Fruit fly (Drosophila melanogaster): ENCODE data around the gene orion.

The orion gene

DNA sequence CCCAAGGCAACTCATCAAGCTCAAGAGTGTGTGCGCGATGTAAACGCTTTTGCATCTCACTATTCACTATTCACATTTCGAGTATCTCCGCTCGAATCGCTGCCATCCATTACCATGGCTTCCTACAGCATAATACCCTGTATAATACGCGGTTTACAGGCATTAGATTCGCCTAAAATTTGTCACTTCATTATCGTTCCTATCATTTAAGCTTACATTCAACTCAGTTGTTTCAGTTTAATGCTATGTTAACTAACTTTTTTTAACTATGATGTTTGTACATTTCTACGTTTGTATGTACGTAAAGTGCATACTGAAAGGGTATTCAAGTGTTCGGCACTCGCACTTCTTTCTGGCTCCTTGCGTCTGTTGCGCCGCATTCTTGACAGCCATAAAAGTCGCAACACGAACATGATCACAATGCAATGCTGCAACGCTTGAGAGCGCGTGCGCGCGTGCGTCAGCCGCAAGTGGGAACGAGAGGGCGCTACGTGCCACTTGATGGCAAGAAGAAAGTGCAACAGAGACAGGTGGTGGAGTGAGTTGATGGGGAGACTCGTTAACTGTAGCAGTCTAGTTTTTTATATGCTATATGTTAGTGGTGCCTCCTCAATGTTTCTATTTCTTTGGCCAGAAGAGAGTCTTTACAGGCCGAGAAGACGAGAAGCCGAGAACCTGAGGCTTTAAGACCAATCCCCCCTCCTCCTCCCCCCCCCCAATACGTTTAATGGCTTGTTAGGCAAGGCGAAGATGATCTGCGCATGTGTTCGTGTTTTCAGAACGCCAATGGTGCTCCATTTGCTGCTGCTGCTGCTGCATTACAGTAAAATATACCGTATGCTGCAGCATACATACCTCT is 30.5 kb upstream of the orion start:
- no peak for TF ChIP-seq CrebA (GFP tag; optimal IDR thresholded peaks at IDR 0.05; ENCODE audit: borderline replicate concordance)
- TF ChIP-seq woc (GFP tag; optimal IDR thresholded peaks at IDR 0.05), result peak; percentile 50
- TF ChIP-seq N (GFP tag; optimal IDR thresholded peaks at IDR 0.05), result no peak
- TF ChIP-seq dl (GFP tag; optimal IDR thresholded peaks at IDR 0.05; ENCODE audit: insufficient read depth in 1 of 2, partially characterized antibody in 2 of 2), result no peak
- TF ChIP-seq fru (GFP tag; optimal IDR thresholded peaks at IDR 0.05), result no peak
- peak; percentile 30 for TF ChIP-seq pan (optimal IDR thresholded peaks at IDR 0.05)
- TF ChIP-seq Hr78 (GFP tag; optimal IDR thresholded peaks at IDR 0.05), result no peak
- TF ChIP-seq brk (GFP tag; optimal IDR thresholded peaks at IDR 0.05), result no peak
- TF ChIP-seq dmrt93B (GFP tag; optimal IDR thresholded peaks at IDR 0.05), result no peak
- TF ChIP-seq usp (GFP tag; optimal IDR thresholded peaks at IDR 0.05), result no peak
- TF ChIP-seq h (GFP tag; optimal IDR thresholded peaks at IDR 0.05), result no peak
- no peak for TF ChIP-seq Myc (optimal IDR thresholded peaks at IDR 0.05)
- no peak for TF ChIP-seq sv (GFP tag; optimal IDR thresholded peaks at IDR 0.05)
- TF ChIP-seq OdsH (GFP tag; optimal IDR thresholded peaks at IDR 0.05), result no peak
- TF ChIP-seq GATAd (GFP tag; optimal IDR thresholded peaks at IDR 0.05), result no peak
- peak; percentile 81 for TF ChIP-seq Dfd (GFP tag; optimal IDR thresholded peaks at IDR 0.05)
- TF ChIP-seq CG32264 (GFP tag; optimal IDR thresholded peaks at IDR 0.05), result no peak
- no peak for TF ChIP-seq foxo (GFP tag; optimal IDR thresholded peaks at IDR 0.05)

- TF ChIP-seq dl (GFP tag; optimal IDR thresholded peaks at IDR 0.05; ENCODE audit: insufficient read depth in 1 of 2, partially characterized antibody in 2 of 2), result no peak
- no peak for TF ChIP-seq Rel (GFP tag; optimal IDR thresholded peaks at IDR 0.05)
- TF ChIP-seq Rel (tag; optimal IDR thresholded peaks at IDR 0.05), result no peak
- TF ChIP-seq Hnf4 (GFP tag; optimal IDR thresholded peaks at IDR 0.05), result peak; percentile 2
- TF ChIP-seq foxo (GFP tag; optimal IDR thresholded peaks at IDR 0.05), result peak in 1 of 2 experiments; percentile 12
- TF ChIP-seq woc (GFP tag; optimal IDR thresholded peaks at IDR 0.05), result no peak
- TF ChIP-seq psq (GFP tag; optimal IDR thresholded peaks at IDR 0.05), result no peak
- no peak for TF ChIP-seq GATAd (GFP tag; optimal IDR thresholded peaks at IDR 0.05)
- peak; percentile 9 for TF ChIP-seq Dfd (GFP tag; optimal IDR thresholded peaks at IDR 0.05)
- no peak for TF ChIP-seq fru (GFP tag; optimal IDR thresholded peaks at IDR 0.05)
- TF ChIP-seq ey (GFP tag; optimal IDR thresholded peaks at IDR 0.05), result peak; percentile 3
- no peak for TF ChIP-seq Hr83 (GFP tag; optimal IDR thresholded peaks at IDR 0.05; ENCODE audit: poor library complexity, severe bottlenecking)
- no peak for TF ChIP-seq Vsx2 (GFP tag; optimal IDR thresholded peaks at IDR 0.05; ENCODE audit: partially characterized antibody)
Observed at dm6 chrX:7975516-7976257, 29.0 kb upstream of the orion start.

dm6 chrX:7973325-7973954 is 26.7 kb upstream of the orion start:
- TF ChIP-seq Sp1 (GFP tag; optimal IDR thresholded peaks at IDR 0.05) (no peak), OdsH (GFP tag; optimal IDR thresholded peaks at IDR 0.05) (no peak), GATAd (GFP tag; optimal IDR thresholded peaks at IDR 0.05) (no peak), br (GFP tag; optimal IDR thresholded peaks at IDR 0.05) (no peak), fru (GFP tag; optimal IDR thresholded peaks at IDR 0.05) (no peak), dsf (GFP tag; optimal IDR thresholded peaks at IDR 0.05; ENCODE audit: borderline replicate concordance) (no peak), h (GFP tag; optimal IDR thresholded peaks at IDR 0.05) (peak; percentile 20), ey (GFP tag; optimal IDR thresholded peaks at IDR 0.05) (no peak), Rel (GFP tag; optimal IDR thresholded peaks at IDR 0.05) (no peak), Rel (tag; optimal IDR thresholded peaks at IDR 0.05) (no peak), CG32264 (GFP tag; optimal IDR thresholded peaks at IDR 0.05) (no peak), Myc (optimal IDR thresholded peaks at IDR 0.05) (no peak), psq (GFP tag; optimal IDR thresholded peaks at IDR 0.05) (peak; percentile 61), Hr83 (GFP tag; optimal IDR thresholded peaks at IDR 0.05; ENCODE audit: poor library complexity, severe bottlenecking) (no peak), Jra (GFP tag; optimal IDR thresholded peaks at IDR 0.05) (peak; percentile 38), Abd-B (GFP tag; optimal IDR thresholded peaks at IDR 0.05) (no peak), foxo (GFP tag; optimal IDR thresholded peaks at IDR 0.05) (no peak), HLH106 (tag; optimal IDR thresholded peaks at IDR 0.05) (no peak), sv (GFP tag; optimal IDR thresholded peaks at IDR 0.05) (no peak), dmrt93B (GFP tag; optimal IDR thresholded peaks at IDR 0.05) (no peak), CrebA (GFP tag; optimal IDR thresholded peaks at IDR 0.05; ENCODE audit: borderline replicate concordance) (no peak)

Data from whole organism, wandering third instar larva.